Worm (Caenorhabditis elegans) whole organism, L3 larva: ENCODE data around the gene ooc-5.

ENCODE experiments used
- R02D3.7 ChIP-seq: fragments of 150-350 bp; optimal IDR thresholded peaks from 2 replicates; lab custom pipeline; 2014; ENCODE audit warnings: missing biosample characterization, missing genetic modification characterization
- ZK546.5 ChIP-seq: sonication (generic microtip); optimal IDR thresholded peaks from 2 replicates; lab custom pipeline; 2017; ENCODE audit warnings: missing biosample characterization, missing genetic modification characterization
- ama-1 ChIP-seq: fragments of 150-350 bp; optimal IDR thresholded peaks from 2 replicates; lab custom pipeline; 2018
- ceh-16 ChIP-seq: sonication (generic microtip); optimal IDR thresholded peaks from 2 replicates; lab custom pipeline; 2017; ENCODE audit warnings: missing biosample characterization, missing genetic modification characterization
- ceh-28 ChIP-seq: fragments of 150-350 bp; optimal IDR thresholded peaks from 2 replicates; lab custom pipeline; 2014; ENCODE audit warnings: missing biosample characterization, missing genetic modification reagents, missing genetic modification characterization
- ceh-82 ChIP-seq: fragments of 150-350 bp; optimal IDR thresholded peaks from 2 replicates; lab custom pipeline; 2014; ENCODE audit warnings: missing biosample characterization, missing genetic modification characterization
- daf-12 ChIP-seq: fragments of 150-350 bp; optimal IDR thresholded peaks from 2 replicates; lab custom pipeline; 2014; ENCODE audit warnings: missing biosample characterization, missing genetic modification reagents, missing genetic modification characterization
- egl-27 ChIP-seq: sonication (generic microtip); optimal IDR thresholded peaks from 4 replicates; lab custom pipeline; 2017; ENCODE audit warnings: missing biosample characterization, missing genetic modification reagents, missing genetic modification characterization
- elt-2 ChIP-seq: sonication (generic microtip); optimal IDR thresholded peaks from 2 replicates; lab custom pipeline; 2016; ENCODE audit warnings: missing genetic modification reagents, mild to moderate bottlenecking, missing genetic modification characterization, missing compliant biosample characterization
- elt-3 ChIP-seq, 3 experiments: fragments of 150-350 bp in 1 of 3; sonication (generic microtip) in 2 of 3; optimal IDR thresholded peaks; 2 replicates in 2 of 3; 4 replicates in 1 of 3; lab custom pipeline; 2014 to 2017; ENCODE audit warnings: missing biosample characterization in 3 of 3, missing genetic modification characterization in 3 of 3
- fkh-10 ChIP-seq: sonication (generic microtip); optimal IDR thresholded peaks from 2 replicates; lab custom pipeline; 2017; ENCODE audit warnings: missing biosample characterization, missing genetic modification reagents, missing genetic modification characterization
- fkh-2 ChIP-seq: fragments of 150-350 bp; optimal IDR thresholded peaks from 2 replicates; lab custom pipeline; 2014; ENCODE audit warnings: missing biosample characterization, missing genetic modification reagents, missing genetic modification characterization
- hmg-11 ChIP-seq: sonication (generic microtip); optimal IDR thresholded peaks from 2 replicates; lab custom pipeline; 2016; ENCODE audit warnings: missing genetic modification characterization, missing compliant biosample characterization
- lin-15B ChIP-seq: fragments of 150-350 bp; optimal IDR thresholded peaks from 2 replicates; lab custom pipeline; 2014; ENCODE audit warnings: missing biosample characterization, missing genetic modification characterization
- lin-39 ChIP-seq: fragments of 150-350 bp; optimal IDR thresholded peaks from 2 replicates; lab custom pipeline; 2018; ENCODE audit warnings: missing biosample characterization, missing genetic modification reagents, missing genetic modification characterization
- mdl-1 ChIP-seq: fragments of 150-350 bp; optimal IDR thresholded peaks from 2 replicates; lab custom pipeline; 2014; ENCODE audit warnings: missing biosample characterization, missing genetic modification characterization
- mml-1 ChIP-seq: fragments of 150-350 bp; sonication (generic microtip); optimal IDR thresholded peaks from 3 replicates; lab custom pipeline; 2014; ENCODE audit warnings: missing biosample characterization, missing genetic modification characterization
- nhr-11 ChIP-seq: fragments of 150-350 bp; optimal IDR thresholded peaks from 2 replicates; lab custom pipeline; 2014; ENCODE audit warnings: missing biosample characterization, missing genetic modification characterization
- nhr-12 ChIP-seq: fragments of 150-350 bp; optimal IDR thresholded peaks from 2 replicates; lab custom pipeline; 2014; ENCODE audit warnings: missing biosample characterization, missing genetic modification characterization
- nhr-23 ChIP-seq: fragments of 150-350 bp; optimal IDR thresholded peaks from 2 replicates; lab custom pipeline; 2014; ENCODE audit warnings: missing biosample characterization, missing genetic modification reagents, missing genetic modification characterization
- nhr-25 ChIP-seq: sonication (generic microtip); optimal IDR thresholded peaks from 2 replicates; lab custom pipeline; 2017; ENCODE audit warnings: missing biosample characterization, missing genetic modification characterization
- nhr-43 ChIP-seq: sonication (generic microtip); optimal IDR thresholded peaks from 2 replicates; lab custom pipeline; 2016; ENCODE audit warnings: mild to moderate bottlenecking, missing genetic modification characterization, missing compliant biosample characterization; ENCODE audit not compliant: poor library complexity, severe bottlenecking
- nhr-67 ChIP-seq: fragments of 150-350 bp; optimal IDR thresholded peaks from 2 replicates; lab custom pipeline; 2014; ENCODE audit warnings: missing biosample characterization, missing genetic modification characterization
- nhr-76 ChIP-seq: fragments of 150-350 bp; sonication (generic microtip); optimal IDR thresholded peaks from 5 replicates; lab custom pipeline; 2014; ENCODE audit warnings: missing biosample characterization, missing genetic modification characterization
- nhr-77 ChIP-seq: fragments of 150-350 bp; optimal IDR thresholded peaks from 2 replicates; lab custom pipeline; 2014; ENCODE audit warnings: missing biosample characterization, missing genetic modification characterization
- pha-4 ChIP-seq: fragments of 150-350 bp; optimal IDR thresholded peaks from 2 replicates; lab custom pipeline; 2014; ENCODE audit warnings: missing biosample characterization, missing genetic modification reagents, missing genetic modification characterization
- pqm-1 ChIP-seq: fragments of 150-350 bp; optimal IDR thresholded peaks from 2 replicates; lab custom pipeline; 2017; ENCODE audit warnings: missing biosample characterization, missing genetic modification characterization, inconsistent platforms
- sea-2 ChIP-seq: fragments of 150-350 bp; sonication (generic microtip); optimal IDR thresholded peaks from 4 replicates; lab custom pipeline; 2014; ENCODE audit warnings: missing biosample characterization, missing genetic modification reagents, missing genetic modification characterization
- skn-1 ChIP-seq: fragments of 150-350 bp; optimal IDR thresholded peaks from 2 replicates; lab custom pipeline; 2014; ENCODE audit warnings: missing biosample characterization, missing genetic modification characterization
- snpc-4 ChIP-seq: fragments of 150-350 bp; optimal IDR thresholded peaks from 2 replicates; lab custom pipeline; 2014; ENCODE audit warnings: missing biosample characterization, missing genetic modification characterization
- unc-39 ChIP-seq: sonication (generic microtip); optimal IDR thresholded peaks from 4 replicates; lab custom pipeline; 2017; ENCODE audit warnings: missing biosample characterization, missing genetic modification characterization
- zag-1 ChIP-seq: fragments of 150-350 bp; optimal IDR thresholded peaks from 2 replicates; lab custom pipeline; 2014; ENCODE audit warnings: missing biosample characterization, missing genetic modification characterization
- ztf-4 ChIP-seq: fragments of 150-350 bp; optimal IDR thresholded peaks from 2 replicates; lab custom pipeline; 2014; ENCODE audit warnings: missing biosample characterization, missing genetic modification characterization

Gene ooc-5

DNA sequence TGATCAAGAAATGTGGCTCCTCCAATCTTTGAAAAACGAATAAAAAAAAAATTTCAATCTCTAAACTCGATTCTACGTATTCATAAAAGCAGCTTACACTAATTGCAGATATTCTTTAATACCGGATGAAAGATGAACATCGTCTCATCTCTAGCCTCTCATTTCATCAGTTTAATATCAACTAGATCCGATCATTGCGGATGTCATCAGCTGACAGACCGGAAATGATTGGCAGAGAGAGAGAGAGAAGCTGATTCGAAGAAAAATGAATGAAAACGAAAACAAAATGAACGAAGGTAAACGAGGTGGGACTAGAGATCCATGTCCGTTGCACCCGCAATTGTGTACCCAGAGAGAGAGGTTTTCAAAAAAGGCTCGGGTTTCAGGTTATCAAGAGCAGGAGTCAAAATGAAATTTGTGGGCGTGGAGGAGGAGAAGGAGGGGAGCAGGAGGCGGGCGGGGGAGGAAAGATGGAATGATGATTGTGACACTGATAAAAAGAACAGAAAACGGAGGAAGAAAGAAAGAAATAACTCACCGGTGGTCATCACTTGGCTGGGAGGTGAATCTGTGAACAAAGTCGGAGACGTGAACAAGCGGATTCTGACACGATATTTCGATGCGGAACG lies 22.0 kb downstream of the ooc-5 start:
- TF ChIP-seq nhr-11 (tag; lab: Kevin White, UChicago) = peak; percentile 43
- no peak for TF ChIP-seq ZK546.5

DNA sequence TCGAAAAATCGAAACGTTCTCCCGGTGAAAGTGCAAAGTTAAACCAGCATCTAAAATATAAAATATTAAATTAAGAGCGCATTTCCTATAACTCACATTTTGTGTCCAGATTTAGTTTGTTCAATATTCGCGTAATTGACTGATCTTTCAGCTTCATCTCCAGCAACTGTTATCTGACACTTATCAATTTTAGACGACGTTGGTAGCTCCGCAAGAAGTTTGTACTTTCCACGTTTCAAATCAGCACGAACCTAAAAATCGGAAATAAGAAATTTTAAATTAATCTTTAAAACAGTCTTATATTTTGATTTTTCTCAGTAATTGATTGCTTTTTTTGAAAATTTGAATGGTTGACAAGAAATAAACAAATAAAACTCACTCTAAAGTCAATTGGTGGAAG lies 24.7 kb downstream of the ooc-5 start:
- TF ChIP-seq snpc-4 (tag; lab: Kevin White, UChicago) = no peak
- TF ChIP-seq skn-1 (tag; lab: Kevin White, UChicago) = no peak
- no peak for TF ChIP-seq ceh-16
- TF ChIP-seq nhr-43 (tag; lab: Kevin White, UChicago) = no peak
- no peak for TF ChIP-seq fkh-2
- TF ChIP-seq lin-39 (tag; lab: Kevin White, UChicago) = no peak
- TF ChIP-seq hmg-11 (tag; lab: Kevin White, UChicago) = no peak
- TF ChIP-seq pha-4 (tag; lab: Kevin White, UChicago) = no peak
- no peak for TF ChIP-seq ZK546.5
- no peak for TF ChIP-seq nhr-23 (tag; lab: Kevin White, UChicago)
- TF ChIP-seq egl-27 (tag; lab: Kevin White, UChicago) = no peak
- TF ChIP-seq fkh-10 (GFP tag; lab: Kevin White, UChicago) = no peak
- TF ChIP-seq elt-3 (tag; optimal IDR thresholded peaks at IDR 0.05; lab: Kevin White, UChicago) = no peak
- no peak for TF ChIP-seq ceh-82 (tag; lab: Kevin White, UChicago)
- no peak for TF ChIP-seq ceh-28 (tag; lab: Kevin White, UChicago)

DNA sequence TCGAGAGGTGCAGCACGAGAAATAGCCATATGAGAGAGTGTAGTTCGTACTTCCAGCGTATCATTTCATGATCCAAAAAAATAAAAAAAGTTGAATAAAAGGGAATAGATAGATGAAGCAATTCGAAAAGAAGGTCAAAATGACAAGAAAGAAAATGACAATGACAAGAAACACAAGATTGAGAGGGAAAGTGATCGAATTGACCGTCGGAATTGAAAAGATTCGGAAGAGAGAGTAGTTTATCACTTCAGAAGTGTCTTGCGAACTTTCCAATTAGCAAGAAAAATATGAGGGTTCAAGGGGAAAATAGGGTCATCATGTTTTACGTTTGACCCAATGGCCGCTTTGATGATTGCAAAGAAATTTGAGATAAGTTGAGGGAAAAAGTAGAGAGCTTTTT lies 26.7 kb downstream of the ooc-5 start, which contains the start of gene dep-1:
dep-1 (minus strand) TSS at position 95 of the 400 bp plus-strand sequence.
- TF ChIP-seq nhr-25 (tag; lab: Kevin White, UChicago) = peak; percentile 7
- no peak for TF ChIP-seq sea-2 (GFP tag; lab: Kevin White, UChicago)
- TF ChIP-seq nhr-23 (tag; lab: Kevin White, UChicago) = peak; percentile 57

DNA sequence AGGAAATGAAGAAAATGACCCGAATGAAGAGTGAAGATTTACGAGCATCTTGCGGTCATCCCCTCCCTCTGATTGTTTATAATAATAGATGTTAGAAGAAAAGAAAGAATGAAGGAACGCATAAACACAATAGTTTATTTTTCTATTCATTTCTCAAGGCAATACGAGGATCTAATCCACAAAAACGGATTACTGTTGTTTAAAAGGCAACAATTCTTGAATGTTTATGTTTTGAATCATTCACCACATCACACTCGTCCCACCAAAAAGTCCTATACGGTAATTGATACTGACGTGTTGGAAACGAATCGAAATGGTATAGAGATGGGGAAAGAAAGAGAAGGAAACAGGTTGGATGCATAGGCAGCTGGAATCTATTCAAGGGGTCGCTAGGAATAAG lies 28.7 kb downstream of the ooc-5 start:
- TF ChIP-seq daf-12 (tag; lab: Kevin White, UChicago) = no peak
- TF ChIP-seq nhr-77 (tag; lab: Kevin White, UChicago) = no peak
- no peak for TF ChIP-seq ztf-4 (tag; lab: Kevin White, UChicago)

DNA sequence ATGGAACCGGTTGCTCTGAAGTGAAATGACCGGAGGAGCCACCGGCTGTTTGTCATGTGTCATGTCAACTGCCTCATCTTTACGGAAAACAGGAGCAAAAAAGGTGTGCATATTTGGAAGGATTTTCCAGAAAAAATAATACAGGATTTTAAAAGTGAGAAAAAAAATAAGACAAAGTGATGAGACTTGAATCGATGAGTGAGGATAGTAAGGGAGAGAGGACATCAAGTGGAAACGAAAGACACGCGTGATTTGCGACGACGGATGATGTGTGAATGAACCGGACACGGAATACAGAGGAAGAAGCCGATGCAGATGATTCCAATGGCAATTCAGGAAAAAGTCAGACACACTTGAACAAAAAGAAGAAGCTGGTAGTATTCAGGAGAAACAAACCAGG lies 31.4 kb downstream of the ooc-5 start:
- TF ChIP-seq nhr-12 (tag; lab: Kevin White, UChicago) = no peak

DNA sequence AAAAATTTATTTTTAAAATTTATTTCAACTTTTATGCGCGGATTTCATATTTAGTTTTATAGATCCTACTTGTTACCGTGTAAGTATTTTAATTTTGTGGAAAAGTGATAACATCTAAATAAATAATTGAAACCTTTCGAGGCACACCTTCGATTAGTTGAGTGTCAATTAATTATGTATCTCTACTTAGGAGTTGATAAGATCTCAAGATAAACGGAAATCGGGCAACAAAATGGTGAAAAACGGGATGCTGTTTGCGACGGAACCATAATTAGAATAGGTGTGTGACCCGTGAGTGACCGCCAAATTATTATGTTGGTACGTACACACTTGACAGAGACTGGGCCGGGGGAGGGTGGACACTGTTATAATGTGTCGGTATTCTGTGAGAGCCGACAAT lies 33.4 kb downstream of the ooc-5 start:
- no peak for TF ChIP-seq elt-3 (tag; optimal IDR thresholded peaks at IDR 0.05; lab: Kevin White, UChicago)
- TF ChIP-seq ama-1 = peak; percentile 21

DNA sequence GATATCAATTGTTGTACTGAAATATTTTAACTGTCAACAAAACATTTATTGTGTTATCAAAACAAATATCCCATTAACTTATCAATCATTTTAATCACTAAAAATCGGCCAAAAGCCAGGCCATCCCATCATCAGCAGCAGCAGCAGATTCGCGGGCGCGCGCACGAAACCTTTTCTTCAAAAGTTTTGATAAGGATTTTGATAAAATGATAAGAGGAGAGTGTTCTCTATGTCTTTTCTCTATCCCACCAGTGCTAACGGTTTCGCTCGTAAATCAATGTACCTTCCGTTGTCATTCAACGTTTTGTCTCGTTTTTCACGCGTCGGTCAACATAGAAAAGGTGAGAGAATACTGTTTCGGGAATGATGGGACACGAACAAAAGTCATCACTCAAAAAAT lies 35.1 kb downstream of the ooc-5 start:
- TF ChIP-seq nhr-23 (tag; lab: Kevin White, UChicago) (peak; percentile 24), zag-1 (tag; lab: Kevin White, UChicago) (no peak), nhr-67 (tag; lab: Kevin White, UChicago) (no peak), fkh-10 (GFP tag; lab: Kevin White, UChicago) (no peak), lin-15B (tag; lab: Kevin White, UChicago) (no peak), snpc-4 (tag; lab: Kevin White, UChicago) (no peak), mml-1 (tag; lab: Kevin White, UChicago) (no peak), ama-1 (no peak), nhr-76 (no peak), elt-3 (tag; optimal IDR thresholded peaks at IDR 0.05; lab: Kevin White, UChicago) (peak in 2 of 3 experiments; percentile 83 to 93), nhr-12 (tag; lab: Kevin White, UChicago) (no peak), unc-39 (no peak), mdl-1 (tag; lab: Kevin White, UChicago) (no peak), nhr-43 (tag; lab: Kevin White, UChicago) (peak; percentile 35), R02D3.7 (tag; lab: Kevin White, UChicago) (no peak), pqm-1 (tag; lab: Kevin White, UChicago) (no peak), elt-2 (tag; lab: Kevin White, UChicago) (no peak)
